Worm (Caenorhabditis elegans) whole organism, L2 larva: ENCODE measurements around the gene C03G5.14.

Source experiments
- alr-1 ChIP-seq: fragments of 150-350 bp; optimal IDR thresholded peaks from 2 replicates; lab custom pipeline; 2014; ENCODE audit warnings: missing biosample characterization, missing genetic modification characterization
- dmd-4 ChIP-seq: sonication (generic microtip); optimal IDR thresholded peaks from 2 replicates; lab custom pipeline; 2017; ENCODE audit warnings: missing biosample characterization, missing genetic modification characterization
- egl-27 ChIP-seq: sonication (generic microtip); optimal IDR thresholded peaks from 3 replicates; lab custom pipeline; 2017; ENCODE audit warnings: missing biosample characterization, missing genetic modification reagents, missing genetic modification characterization
- fos-1 ChIP-seq: fragments of 150-350 bp; optimal IDR thresholded peaks from 2 replicates; lab custom pipeline; 2014; ENCODE audit warnings: missing biosample characterization, missing genetic modification characterization
- lsy-2 ChIP-seq, 2 experiments: fragments of 150-350 bp in 1 of 2; sonication (generic microtip) in 1 of 2; optimal IDR thresholded peaks; 2 replicates each; lab custom pipeline; 2014 to 2017; ENCODE audit warnings: missing biosample characterization in 2 of 2, missing genetic modification characterization in 2 of 2
- mdl-1 ChIP-seq, 2 experiments: fragments of 150-350 bp in 1 of 2; sonication (generic microtip) in 1 of 2; optimal IDR thresholded peaks; 2 replicates each; lab custom pipeline; 2017; ENCODE audit warnings: missing biosample characterization in 2 of 2, missing genetic modification characterization in 2 of 2
- nhr-237 ChIP-seq: fragments of 150-350 bp; optimal IDR thresholded peaks from 2 replicates; lab custom pipeline; 2014; ENCODE audit warnings: missing biosample characterization, missing genetic modification characterization
- nhr-6 ChIP-seq: fragments of 150-350 bp; optimal IDR thresholded peaks from 2 replicates; lab custom pipeline; 2014; ENCODE audit warnings: missing biosample characterization, missing genetic modification characterization
- unc-39 ChIP-seq: fragments of 150-350 bp; optimal IDR thresholded peaks from 2 replicates; lab custom pipeline; 2014; ENCODE audit warnings: missing biosample characterization, missing genetic modification characterization
- ztf-11 ChIP-seq: sonication (generic microtip); optimal IDR thresholded peaks from 2 replicates; lab custom pipeline; 2017; ENCODE audit warnings: missing biosample characterization, missing genetic modification characterization

ce11 chrX:8565810-8566416 is 44.2 kb downstream of the C03G5.14 start:
- TF ChIP-seq lsy-2 (tag; optimal IDR thresholded peaks at IDR 0.05; lab: Kevin White, UChicago) (no peak), nhr-6 (tag; lab: Kevin White, UChicago) (no peak), mdl-1 (tag; optimal IDR thresholded peaks at IDR 0.05; lab: Kevin White, UChicago) (peak; percentile 32 to 60), alr-1 (no peak), nhr-237 (tag; lab: Kevin White, UChicago) (no peak), dmd-4 (tag; lab: Kevin White, UChicago) (no peak), unc-39 (tag; lab: Kevin White, UChicago) (no peak), ztf-11 (tag; lab: Kevin White, UChicago) (no peak), fos-1 (no peak), egl-27 (tag; lab: Kevin White, UChicago) (no peak)
